Fruit fly (Drosophila melanogaster): ENCODE data around the gene SelR.

SelR gene

dm6 chr3R:10856618-10857017 is 11.8 kb downstream of the SelR start, which contains the start of gene CG4570:
CG4570 (plus strand) TSS chr3R:10856807.
- TF ChIP-seq ttk (optimal IDR thresholded peaks at IDR 0.05) (no peak), psq (optimal IDR thresholded peaks at IDR 0.05) (no peak), insv (optimal IDR thresholded peaks at IDR 0.05) (no peak), Myc (optimal IDR thresholded peaks at IDR 0.05) (no peak), Sin3A (optimal IDR thresholded peaks at IDR 0.05) (no peak), h (optimal IDR thresholded peaks at IDR 0.05) (no peak)

dm6 chr3R:10854243-10854874 is 14.1 kb downstream of the SelR start, which contains the start of the genes CG6567 and CG4511:
CG6567 (minus strand) TSS chr3R:10854451.
CG4511 (plus strand) TSS chr3R:10854501.
- TF ChIP-seq ttk (optimal IDR thresholded peaks at IDR 0.05) (no peak), Myc (optimal IDR thresholded peaks at IDR 0.05) (no peak), h (optimal IDR thresholded peaks at IDR 0.05) (no peak), Sin3A (optimal IDR thresholded peaks at IDR 0.05) (no peak), psq (optimal IDR thresholded peaks at IDR 0.05) (no peak), insv (optimal IDR thresholded peaks at IDR 0.05) (no peak)

dm6 chr3R:10852232-10852774 is 16.1 kb downstream of the SelR start, which contains the start of gene CG4565:
CG4565 (plus strand) TSS chr3R:10852724.
- TF ChIP-seq insv (optimal IDR thresholded peaks at IDR 0.05) (no peak), Myc (optimal IDR thresholded peaks at IDR 0.05) (no peak), psq (optimal IDR thresholded peaks at IDR 0.05) (no peak), Sin3A (optimal IDR thresholded peaks at IDR 0.05) (no peak), ttk (optimal IDR thresholded peaks at IDR 0.05) (no peak), h (optimal IDR thresholded peaks at IDR 0.05) (no peak)

dm6 chr3R:10850636-10851035 is 17.8 kb downstream of the SelR start:
- TF ChIP-seq ttk (optimal IDR thresholded peaks at IDR 0.05) (no peak), psq (optimal IDR thresholded peaks at IDR 0.05) (no peak), Sin3A (optimal IDR thresholded peaks at IDR 0.05) (no peak), h (optimal IDR thresholded peaks at IDR 0.05) (no peak), insv (optimal IDR thresholded peaks at IDR 0.05) (no peak), Myc (optimal IDR thresholded peaks at IDR 0.05) (no peak)

- TF ChIP-seq h (optimal IDR thresholded peaks at IDR 0.05) (no peak), psq (optimal IDR thresholded peaks at IDR 0.05) (no peak), insv (optimal IDR thresholded peaks at IDR 0.05) (no peak), Sin3A (optimal IDR thresholded peaks at IDR 0.05) (no peak), Myc (optimal IDR thresholded peaks at IDR 0.05) (no peak), ttk (optimal IDR thresholded peaks at IDR 0.05) (no peak)
These were observed 18.9 kb downstream of the SelR start, which contains the start of gene CG42394 for dm6 chr3R:10849515-10849973. CG42394 (plus strand) TSS chr3R:10849825.

dm6 chr3R:10842422-10842821 is 26.0 kb downstream of the SelR start:
- TF ChIP-seq Sin3A (optimal IDR thresholded peaks at IDR 0.05) (no peak), psq (optimal IDR thresholded peaks at IDR 0.05) (no peak), insv (optimal IDR thresholded peaks at IDR 0.05) (no peak), h (optimal IDR thresholded peaks at IDR 0.05) (no peak), ttk (optimal IDR thresholded peaks at IDR 0.05) (no peak), Myc (optimal IDR thresholded peaks at IDR 0.05) (no peak)

dm6 chr3R:10836924-10837323 is 31.5 kb downstream of the SelR start:
- TF ChIP-seq ttk (optimal IDR thresholded peaks at IDR 0.05), result no peak
- TF ChIP-seq Myc (optimal IDR thresholded peaks at IDR 0.05), result no peak
- no peak for TF ChIP-seq h (optimal IDR thresholded peaks at IDR 0.05)
- TF ChIP-seq Sin3A (optimal IDR thresholded peaks at IDR 0.05), result no peak

dm6 chr3R:10834893-10835292 is 33.5 kb downstream of the SelR start:
- TF ChIP-seq ttk (optimal IDR thresholded peaks at IDR 0.05) (no peak), insv (optimal IDR thresholded peaks at IDR 0.05) (no peak), psq (optimal IDR thresholded peaks at IDR 0.05) (no peak), h (optimal IDR thresholded peaks at IDR 0.05) (no peak), Sin3A (optimal IDR thresholded peaks at IDR 0.05) (no peak), Myc (optimal IDR thresholded peaks at IDR 0.05) (no peak)

- TF ChIP-seq ttk (optimal IDR thresholded peaks at IDR 0.05) (no peak), psq (optimal IDR thresholded peaks at IDR 0.05) (no peak), h (optimal IDR thresholded peaks at IDR 0.05) (no peak), Sin3A (optimal IDR thresholded peaks at IDR 0.05) (no peak), Myc (optimal IDR thresholded peaks at IDR 0.05) (no peak), insv (optimal IDR thresholded peaks at IDR 0.05) (no peak)
These were observed 35.8 kb downstream of the SelR start for dm6 chr3R:10832526-10833165.

dm6 chr3R:10829746-10830145 is 38.7 kb downstream of the SelR start:
- TF ChIP-seq ttk (optimal IDR thresholded peaks at IDR 0.05), result no peak
- TF ChIP-seq psq (optimal IDR thresholded peaks at IDR 0.05), result no peak
- no peak for TF ChIP-seq insv (optimal IDR thresholded peaks at IDR 0.05)
- TF ChIP-seq h (optimal IDR thresholded peaks at IDR 0.05), result no peak
- no peak for TF ChIP-seq Myc (optimal IDR thresholded peaks at IDR 0.05)
- TF ChIP-seq Sin3A (optimal IDR thresholded peaks at IDR 0.05), result no peak

dm6 chr3R:10828688-10829087 is 39.8 kb downstream of the SelR start:
- no peak for TF ChIP-seq insv (optimal IDR thresholded peaks at IDR 0.05)
- TF ChIP-seq h (optimal IDR thresholded peaks at IDR 0.05), result no peak
- no peak for TF ChIP-seq psq (optimal IDR thresholded peaks at IDR 0.05)

- TF ChIP-seq ttk (optimal IDR thresholded peaks at IDR 0.05), result no peak
- TF ChIP-seq Myc (optimal IDR thresholded peaks at IDR 0.05), result no peak
- no peak for TF ChIP-seq h (optimal IDR thresholded peaks at IDR 0.05)
- no peak for TF ChIP-seq Sin3A (optimal IDR thresholded peaks at IDR 0.05)
- TF ChIP-seq psq (optimal IDR thresholded peaks at IDR 0.05), result no peak
- no peak for TF ChIP-seq insv (optimal IDR thresholded peaks at IDR 0.05)
These were observed 41.5 kb downstream of the SelR start, which contains the start of gene Cad86C for dm6 chr3R:10826796-10827524. Cad86C (plus strand) TSS chr3R:10827079.
